Fruit fly (Drosophila melanogaster): ENCODE results near the gene CG9098.

CG9098 gene

DNA sequence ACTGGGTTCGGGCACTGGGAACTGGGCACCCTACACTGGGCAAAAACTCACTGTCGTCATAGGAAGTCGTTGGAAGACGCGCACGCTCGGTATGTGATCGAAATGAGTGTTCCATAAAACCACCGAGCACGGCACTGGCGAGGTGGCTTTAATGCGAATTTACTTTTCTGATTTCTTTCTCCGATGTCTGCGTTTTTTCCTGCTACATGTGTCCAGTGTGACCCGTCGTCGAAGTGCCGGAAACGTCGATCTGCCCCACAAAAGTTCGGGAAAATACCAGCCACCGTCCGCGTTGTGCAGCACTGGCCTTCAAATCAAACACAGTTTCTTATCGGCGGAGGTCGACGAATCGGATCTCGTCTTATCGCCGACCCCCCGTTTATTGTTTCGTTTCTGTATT lies 12.9 kb downstream of the CG9098 start, which contains the start of gene Kdm5 (continued):
- 0 out of 3 replicates have a peak, but pooled peaks have one; percentile 49 for TF ChIP-seq CG2199 (GFP tag; IDR thresholded peaks at IDR 0.05)
- peak; percentile 54 for TF ChIP-seq CG9609 (GFP tag; optimal IDR thresholded peaks at IDR 0.05)
- TF ChIP-seq CG16779 (GFP tag; IDR thresholded peaks at IDR 0.05) = no peak
- TF ChIP-seq slp2 (GFP tag; optimal IDR thresholded peaks at IDR 0.05) = no peak
- TF ChIP-seq Trl (optimal IDR thresholded peaks at IDR 0.05) = no peak
- no peak for TF ChIP-seq Trl (GFP tag; optimal IDR thresholded peaks at IDR 0.05)
- TF ChIP-seq emc (GFP tag; optimal IDR thresholded peaks at IDR 0.05) = no peak
- peak; percentile 52 for TF ChIP-seq bcd (GFP tag; optimal IDR thresholded peaks at IDR 0.05)
- no peak for TF ChIP-seq CG1647 (GFP tag; optimal IDR thresholded peaks at IDR 0.05)
- no peak for TF ChIP-seq Kr (GFP tag; optimal IDR thresholded peaks at IDR 0.05)
- peak; percentile 38 for TF ChIP-seq CG17186 (GFP tag; optimal IDR thresholded peaks at IDR 0.05)
- TF ChIP-seq ham (GFP tag; IDR thresholded peaks at IDR 0.05) = no peak
- TF ChIP-seq amos (GFP tag; IDR thresholded peaks at IDR 0.05; ENCODE audit: partially characterized antibody) = peak; percentile 34; the same call in 1 of the 2 replicates
- no peak for TF ChIP-seq CG7357 (GFP tag; IDR thresholded peaks at IDR 0.05)
- no peak for TF ChIP-seq CG4360 (GFP tag; IDR thresholded peaks at IDR 0.05)
- TF ChIP-seq MESR4 (GFP tag; optimal IDR thresholded peaks at IDR 0.05) = peak; percentile 91
- TF ChIP-seq gcm2 (GFP tag; optimal IDR thresholded peaks at IDR 0.05) = no peak
- TF ChIP-seq CG12744 (GFP tag; optimal IDR thresholded peaks at IDR 0.05) = no peak
- TF ChIP-seq so (GFP tag; IDR thresholded peaks at IDR 0.05) = no peak
- peak; percentile 92 for TF ChIP-seq GATAe (GFP tag; conservative IDR thresholded peaks at IDR 0.05)
- peak; percentile 56 for TF ChIP-seq mirr (GFP tag; optimal IDR thresholded peaks at IDR 0.05)
- TF ChIP-seq CG30403 (GFP tag; optimal IDR thresholded peaks at IDR 0.05) = peak; percentile 4
- no peak for TF ChIP-seq otp (GFP tag; IDR thresholded peaks at IDR 0.05)
- peak; percentile 30 for TF ChIP-seq CTCF (GFP tag; optimal IDR thresholded peaks at IDR 0.05)
- no peak for TF ChIP-seq bab2 (GFP tag; optimal IDR thresholded peaks at IDR 0.05)
- peak; percentile 25 for TF ChIP-seq nmo (GFP tag; optimal IDR thresholded peaks at IDR 0.05)
- peak; percentile 45 for TF ChIP-seq shn (GFP tag; optimal IDR thresholded peaks at IDR 0.05)
- no peak for TF ChIP-seq Hr39 (optimal IDR thresholded peaks at IDR 0.05)
- TF ChIP-seq inv (GFP tag; IDR thresholded peaks at IDR 0.05; ENCODE audit: partially characterized antibody) = 0 out of 2 replicates have a peak, but pooled peaks have one; percentile 20
- TF ChIP-seq fd102C (GFP tag; optimal IDR thresholded peaks at IDR 0.05) = no peak
- peak; percentile 37 for TF ChIP-seq jumu (GFP tag; optimal IDR thresholded peaks at IDR 0.05)
- TF ChIP-seq stwl (tag; optimal IDR thresholded peaks at IDR 0.05) = peak; percentile 71
- TF ChIP-seq Dad (GFP tag; optimal IDR thresholded peaks at IDR 0.05) = no peak
- no peak for TF ChIP-seq CG7372 (GFP tag; IDR thresholded peaks at IDR 0.05)
- TF ChIP-seq CG42726 (GFP tag; IDR thresholded peaks at IDR 0.05; ENCODE audit: partially characterized antibody) = no peak
- TF ChIP-seq CG3163 (GFP tag; optimal IDR thresholded peaks at IDR 0.05) = no peak
- peak; percentile 61 for TF ChIP-seq Deaf1 (tag; optimal IDR thresholded peaks at IDR 0.05)
- TF ChIP-seq Optix (GFP tag; IDR thresholded peaks at IDR 0.05) = no peak
- TF ChIP-seq CG17802 (tag; optimal IDR thresholded peaks at IDR 0.05) = peak; percentile 44
- peak; percentile 65; the same call in 2 of the 3 replicates for TF ChIP-seq CG34422 (GFP tag; IDR thresholded peaks at IDR 0.05)
- TF ChIP-seq sens (GFP tag) = peak; percentile 53
- TF ChIP-seq Meics (GFP tag; optimal IDR thresholded peaks at IDR 0.05) = peak; percentile 39
- peak; percentile 2 for TF ChIP-seq CG8089 (GFP tag; optimal IDR thresholded peaks at IDR 0.05)
- peak; percentile 47 for TF ChIP-seq Side (GFP tag; optimal IDR thresholded peaks at IDR 0.05)
- TF ChIP-seq dmrt11E (tag; optimal IDR thresholded peaks at IDR 0.05) = no peak
- peak; percentile 90 for TF ChIP-seq grn (GFP tag; optimal IDR thresholded peaks at IDR 0.05)
- TF ChIP-seq E2f2 (GFP tag; IDR thresholded peaks at IDR 0.05) = peak; percentile 67
- peak; percentile 67 for TF ChIP-seq MBD-R2 (GFP tag; IDR thresholded peaks at IDR 0.05)
- TF ChIP-seq Rx (GFP tag; IDR thresholded peaks at IDR 0.05) = no peak
- TF ChIP-seq pnt (GFP tag; optimal IDR thresholded peaks at IDR 0.05) = no peak
- peak; percentile 30 for TF ChIP-seq tin (GFP tag; optimal IDR thresholded peaks at IDR 0.05)
- TF ChIP-seq nerfin-2 (GFP tag; IDR thresholded peaks at IDR 0.05; ENCODE audit: partially characterized antibody) = no peak
- 0 out of 2 replicates have a peak, but pooled peaks have one; percentile 51 for TF ChIP-seq ato (GFP tag; IDR thresholded peaks at IDR 0.05; ENCODE audit: partially characterized antibody)

Data from whole organism, embryonic.